Worm (Caenorhabditis elegans): ENCODE results near the gene amt-4.

Gene amt-4

DNA sequence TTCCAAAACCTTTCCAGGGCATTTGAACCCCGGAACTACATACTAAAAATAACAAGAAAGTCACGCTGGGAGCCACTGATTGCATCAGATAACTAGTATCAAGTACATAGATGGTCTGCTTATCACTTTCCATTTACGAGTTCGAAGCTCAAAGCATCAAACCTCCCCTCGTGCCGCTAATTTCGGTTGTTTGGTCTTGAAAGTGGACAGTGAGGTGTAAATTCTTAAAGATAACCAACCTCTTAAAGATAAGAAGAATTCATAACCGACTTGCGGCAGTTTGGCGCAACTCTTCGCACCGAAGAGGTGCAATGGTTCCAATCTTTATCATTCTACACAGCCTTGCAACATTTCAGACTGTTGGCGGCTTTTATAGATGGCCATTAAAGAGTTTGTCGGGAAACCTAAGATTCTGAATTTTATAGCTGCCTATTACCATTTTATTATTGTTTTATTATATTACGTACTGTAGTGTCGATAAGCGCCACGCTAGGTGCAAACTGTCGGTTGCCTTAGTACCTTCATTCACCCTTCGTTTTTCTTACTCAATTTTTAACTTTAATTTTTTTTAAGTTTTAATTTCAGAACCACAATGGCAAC is at the start of gene amt-4:
Gene amt-4 (plus strand): TSS at position 586 of the 600 bp plus-strand sequence.
- TF ChIP-seq cnd-1 (tag; optimal IDR thresholded peaks at IDR 0.05), result no peak
- no peak for TF ChIP-seq nhr-2 (tag; optimal IDR thresholded peaks at IDR 0.05)
- no peak for TF ChIP-seq blmp-1 (tag; optimal IDR thresholded peaks at IDR 0.05)
- TF ChIP-seq elt-1 (tag; optimal IDR thresholded peaks at IDR 0.05; ENCODE audit: borderline replicate concordance, insufficient read depth), result no peak
- TF ChIP-seq nhr-76 (tag; optimal IDR thresholded peaks at IDR 0.05), result no peak
- TF ChIP-seq mep-1 (tag; optimal IDR thresholded peaks at IDR 0.05), result no peak
- TF ChIP-seq tbx-8 (GFP tag; optimal IDR thresholded peaks at IDR 0.05), result no peak
- no peak for TF ChIP-seq hlh-1 (tag; optimal IDR thresholded peaks at IDR 0.05)
- TF ChIP-seq bed-3 (GFP tag; optimal IDR thresholded peaks at IDR 0.05), result no peak
- TF ChIP-seq ztf-11 (tag; optimal IDR thresholded peaks at IDR 0.05), result no peak

DNA sequence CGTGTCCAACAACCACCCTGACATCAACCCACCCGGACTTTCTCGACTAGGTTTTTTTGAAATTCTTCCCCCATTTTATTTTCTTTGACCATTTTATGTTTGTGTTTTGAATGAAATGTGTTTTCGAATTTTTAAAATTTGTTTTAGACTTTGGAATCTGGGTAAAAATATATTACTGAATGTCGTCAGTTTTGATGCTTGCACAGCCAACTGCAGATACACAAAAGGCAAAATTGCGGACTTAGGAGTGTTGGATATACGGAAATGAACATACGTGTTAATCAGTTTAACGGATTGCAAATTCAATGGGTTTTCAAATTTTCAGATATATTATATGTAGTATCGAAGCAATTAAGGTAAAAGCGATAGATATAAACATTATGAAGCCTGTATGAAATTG is 48.3 kb upstream of the amt-4 start:
- no peak for TF ChIP-seq unc-39 (tag; optimal IDR thresholded peaks at IDR 0.05)
- peak; percentile 53 for TF ChIP-seq ces-1 (GFP tag; optimal IDR thresholded peaks at IDR 0.05)

DNA sequence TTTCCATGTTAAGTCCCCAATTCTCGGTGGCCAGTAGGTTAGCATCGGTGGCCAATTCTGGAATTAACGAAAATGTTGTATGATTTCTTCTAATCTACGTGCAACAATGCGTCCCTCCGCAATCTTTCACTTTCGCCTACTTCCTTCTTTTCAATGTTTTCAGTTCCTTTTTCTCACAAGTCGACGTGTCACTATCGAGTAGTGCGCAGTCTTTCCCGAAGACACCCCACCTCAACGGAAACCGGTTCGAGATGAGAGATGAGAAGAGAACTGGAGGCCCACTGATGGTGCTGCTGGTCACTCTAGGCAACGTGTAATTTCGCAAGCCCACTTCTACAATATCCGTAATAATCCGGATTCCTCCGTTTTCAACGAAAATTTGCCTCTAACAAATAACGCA is 45.1 kb upstream of the amt-4 start:
- TF ChIP-seq drap-1 (GFP tag; optimal IDR thresholded peaks at IDR 0.05), result no peak

ce11 chrX:4521166-4521565 is 43.9 kb upstream of the amt-4 start:
- no peak for TF ChIP-seq elt-1 (tag; optimal IDR thresholded peaks at IDR 0.05; ENCODE audit: borderline replicate concordance, insufficient read depth)
- TF ChIP-seq ces-1 (GFP tag; optimal IDR thresholded peaks at IDR 0.05), result peak; percentile 55

ce11 chrX:4521837-4522816 is 43.0 kb upstream of the amt-4 start, which contains the start of gene C07A12.7:
Gene C07A12.7 (minus strand): TSS chrX:4522144.
- TF ChIP-seq nhr-2 (tag; optimal IDR thresholded peaks at IDR 0.05) (peak; percentile 39), drap-1 (GFP tag; optimal IDR thresholded peaks at IDR 0.05) (peak; percentile 3), nhr-12 (tag; optimal IDR thresholded peaks at IDR 0.05) (no peak), bed-3 (GFP tag; optimal IDR thresholded peaks at IDR 0.05) (no peak), M03D4.4 (tag; optimal IDR thresholded peaks at IDR 0.05) (no peak), snpc-4 (tag; optimal IDR thresholded peaks at IDR 0.05) (no peak), ceh-43 (GFP tag; optimal IDR thresholded peaks at IDR 0.05) (no peak), ces-1 (GFP tag; optimal IDR thresholded peaks at IDR 0.05) (peak; percentile 3), hlh-1 (tag; optimal IDR thresholded peaks at IDR 0.05) (no peak), ceh-39 (tag; optimal IDR thresholded peaks at IDR 0.05) (no peak), sptf-1 (tag; optimal IDR thresholded peaks at IDR 0.05) (no peak), elt-1 (tag; optimal IDR thresholded peaks at IDR 0.05; ENCODE audit: borderline replicate concordance, insufficient read depth) (peak; percentile 85), lin-32 (GFP tag; optimal IDR thresholded peaks at IDR 0.05) (no peak), lin-13 (tag; optimal IDR thresholded peaks at IDR 0.05) (no peak), ham-2 (GFP tag; optimal IDR thresholded peaks at IDR 0.05) (peak; percentile 81), zip-8 (tag; optimal IDR thresholded peaks at IDR 0.05) (no peak), unc-62 (GFP tag; optimal IDR thresholded peaks at IDR 0.05) (peak; percentile 62), elt-3 (tag; optimal IDR thresholded peaks at IDR 0.05) (no peak), lsy-2 (tag; optimal IDR thresholded peaks at IDR 0.05) (no peak), sem-2 (GFP tag; optimal IDR thresholded peaks at IDR 0.05) (no peak)

- TF ChIP-seq pha-4 (tag; optimal IDR thresholded peaks at IDR 0.05) (no peak), flh-1 (GFP tag; optimal IDR thresholded peaks at IDR 0.05) (no peak), cnd-1 (tag; optimal IDR thresholded peaks at IDR 0.05) (no peak), mep-1 (tag; optimal IDR thresholded peaks at IDR 0.05) (no peak), lin-13 (tag; optimal IDR thresholded peaks at IDR 0.05) (no peak), snpc-4 (tag; optimal IDR thresholded peaks at IDR 0.05) (no peak), hlh-1 (tag; optimal IDR thresholded peaks at IDR 0.05) (no peak), zip-8 (tag; optimal IDR thresholded peaks at IDR 0.05) (no peak), unc-120 (tag; optimal IDR thresholded peaks at IDR 0.05; ENCODE audit: poor library complexity, severe bottlenecking) (no peak), M03D4.4 (tag; optimal IDR thresholded peaks at IDR 0.05) (no peak)
Observed at ce11 chrX:4523315-4523714, 41.8 kb upstream of the amt-4 start.

Data from whole organism, mixed stage, embryonic.